Worm (Caenorhabditis elegans): ENCODE results near the gene clec-250.
"Not testable (repeated sequence)": the region's sequence is repeated elsewhere in the genome, so short reads cannot be mapped to it uniquely, and the experiment has no call there.

The clec-250 gene

ce11 chrV:18769902-18770301 is 27.9 kb upstream of the clec-250 start:
- TF ChIP-seq nhr-76 (tag; optimal IDR thresholded peaks at IDR 0.05) (no peak), M03D4.4 (tag; optimal IDR thresholded peaks at IDR 0.05) (no peak), ceh-39 (tag; optimal IDR thresholded peaks at IDR 0.05) (no peak), hlh-1 (tag; optimal IDR thresholded peaks at IDR 0.05) (no peak), mls-2 (tag; optimal IDR thresholded peaks at IDR 0.05) (no peak), unc-62 (GFP tag; optimal IDR thresholded peaks at IDR 0.05) (no peak), ham-2 (GFP tag; optimal IDR thresholded peaks at IDR 0.05) (no peak)

- TF ChIP-seq pha-4, nhr-76, hlh-1 (tag; optimal IDR thresholded peaks at IDR 0.05): not testable (repeated sequence)
Measured at ce11 chrV:18762044-18762443, 20.0 kb upstream of the clec-250 start, which contains the start of gene F11D11.22. TSS of gene F11D11.22 (plus strand) at chrV:18762344.

DNA sequence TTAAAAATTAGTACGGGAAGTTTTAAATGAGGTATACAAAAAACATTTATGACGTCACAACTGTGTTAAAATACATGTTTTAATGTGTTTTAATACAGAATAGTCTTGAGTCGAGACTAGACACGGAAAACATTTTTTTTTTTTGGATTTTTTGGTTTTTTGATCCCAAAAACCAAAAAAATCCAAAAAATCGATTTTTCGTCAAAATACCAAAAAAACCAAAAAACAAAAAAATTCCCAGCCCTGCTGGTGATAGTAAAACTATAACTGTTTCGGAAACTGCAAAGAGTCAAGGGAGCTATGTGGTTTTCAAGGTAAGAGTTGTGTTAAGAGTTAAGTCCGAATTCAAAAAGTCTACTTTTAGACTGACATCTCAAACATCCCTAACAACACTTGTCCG is 19.1 kb upstream of the clec-250 start, which contains the start of gene F11D11.4:
Gene F11D11.4, plus strand, starts transcription at position 301 of the 400 bp plus-strand sequence.
- TF ChIP-seq sptf-1 (tag; optimal IDR thresholded peaks at IDR 0.05) (no peak), elt-3 (tag; optimal IDR thresholded peaks at IDR 0.05) (no peak), lsy-2 (tag; optimal IDR thresholded peaks at IDR 0.05) (no peak), unc-62 (GFP tag; optimal IDR thresholded peaks at IDR 0.05) (no peak), tbx-8 (GFP tag; optimal IDR thresholded peaks at IDR 0.05) (no peak), blmp-1 (tag; optimal IDR thresholded peaks at IDR 0.05) (no peak), mls-2 (tag; optimal IDR thresholded peaks at IDR 0.05) (no peak), M03D4.4 (tag; optimal IDR thresholded peaks at IDR 0.05) (no peak), hlh-1 (tag; optimal IDR thresholded peaks at IDR 0.05) (no peak), nhr-28 (tag; optimal IDR thresholded peaks at IDR 0.05) (no peak)

DNA sequence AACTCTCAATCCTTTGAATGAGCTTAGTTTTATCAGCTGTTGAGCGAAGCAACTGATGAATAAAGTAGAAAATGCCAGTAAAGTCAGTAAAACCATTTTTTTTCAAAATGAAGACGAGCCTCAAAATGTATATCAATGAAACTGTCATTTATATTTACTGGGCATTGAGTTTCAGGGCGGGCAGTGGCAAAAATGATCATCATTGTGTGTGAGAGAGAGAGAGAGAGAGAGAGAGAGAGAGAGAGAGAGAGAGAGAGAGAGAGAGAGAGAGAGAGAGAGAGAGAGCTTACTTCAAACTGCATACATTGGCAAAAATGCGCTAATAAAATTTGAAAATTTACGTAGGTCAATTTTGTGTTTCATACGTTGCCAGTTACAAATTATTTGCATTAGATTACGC is 18.2 kb upstream of the clec-250 start, which contains the start of gene F11D11.3:
Gene F11D11.3, minus strand, starts transcription at position 101 of the 400 bp plus-strand sequence.
- TF ChIP-seq ceh-83 (GFP tag; optimal IDR thresholded peaks at IDR 0.05) (no peak), nhr-76 (tag; optimal IDR thresholded peaks at IDR 0.05) (no peak), mls-2 (tag; optimal IDR thresholded peaks at IDR 0.05) (no peak), ham-2 (GFP tag; optimal IDR thresholded peaks at IDR 0.05) (no peak), ztf-11 (tag; optimal IDR thresholded peaks at IDR 0.05) (no peak), bed-3 (GFP tag; optimal IDR thresholded peaks at IDR 0.05) (no peak), tbx-8 (GFP tag; optimal IDR thresholded peaks at IDR 0.05) (no peak)

ce11 chrV:18754328-18754727 is 12.3 kb upstream of the clec-250 start, which contains the start of gene clec-254:
TSS of gene clec-254 (minus strand) at chrV:18754428.
- TF ChIP-seq hlh-1, nhr-237, blmp-1 (tag; optimal IDR thresholded peaks at IDR 0.05): not testable (repeated sequence)

- TF ChIP-seq ces-1 (GFP tag; optimal IDR thresholded peaks at IDR 0.05) (no peak), hlh-1 (tag; optimal IDR thresholded peaks at IDR 0.05) (no peak), unc-62 (GFP tag; optimal IDR thresholded peaks at IDR 0.05) (no peak), elt-1 (tag; optimal IDR thresholded peaks at IDR 0.05; ENCODE audit: borderline replicate concordance, insufficient read depth) (no peak)
Measured at ce11 chrV:18753036-18753435, 11.0 kb upstream of the clec-250 start, which contains the start of gene F11D11.6. TSS of gene F11D11.6 (minus strand) at chrV:18753136.

- TF ChIP-seq ztf-11 (tag; optimal IDR thresholded peaks at IDR 0.05) (no peak), mab-5 (tag; optimal IDR thresholded peaks at IDR 0.05) (no peak), mls-2 (tag; optimal IDR thresholded peaks at IDR 0.05) (no peak), ham-2 (GFP tag; optimal IDR thresholded peaks at IDR 0.05) (no peak), nhr-28 (tag; optimal IDR thresholded peaks at IDR 0.05) (no peak), sem-2 (GFP tag; optimal IDR thresholded peaks at IDR 0.05) (no peak), elt-1 (tag; optimal IDR thresholded peaks at IDR 0.05; ENCODE audit: borderline replicate concordance, insufficient read depth) (no peak), unc-39 (tag; optimal IDR thresholded peaks at IDR 0.05) (no peak), drap-1 (GFP tag; optimal IDR thresholded peaks at IDR 0.05) (no peak), lin-13 (tag; optimal IDR thresholded peaks at IDR 0.05) (no peak), elt-3 (tag; optimal IDR thresholded peaks at IDR 0.05) (no peak), nhr-237 (tag; optimal IDR thresholded peaks at IDR 0.05) (no peak), zip-8 (tag; optimal IDR thresholded peaks at IDR 0.05) (no peak), nhr-2 (tag; optimal IDR thresholded peaks at IDR 0.05) (no peak), ceh-83 (GFP tag; optimal IDR thresholded peaks at IDR 0.05) (no peak), lsy-2 (tag; optimal IDR thresholded peaks at IDR 0.05) (no peak), ceh-39 (tag; optimal IDR thresholded peaks at IDR 0.05) (no peak), sptf-1 (tag; optimal IDR thresholded peaks at IDR 0.05) (no peak), bed-3 (GFP tag; optimal IDR thresholded peaks at IDR 0.05) (no peak), blmp-1 (tag; optimal IDR thresholded peaks at IDR 0.05) (no peak)
Measured at ce11 chrV:18750445-18750844, 8.4 kb upstream of the clec-250 start, which contains the start of the genes F11D11.21 and F11D11.12. TSS of gene F11D11.21 (minus strand) at chrV:18750545. TSS of gene F11D11.12 (minus strand) at chrV:18750682.

Measured in whole organism, mixed stage, embryonic.